Worm (Caenorhabditis elegans) whole organism, young adult: Measurements from ENCODE around the gene C54D10.4.

Experiments
- B0019.2 ChIP-seq: fragments of 200-800 bp; sonication (Bioruptor generic); conservative IDR thresholded peaks from 2 replicates; pipeline ENCODE4 v1.3.6; 2022; ENCODE audit warnings: missing genetic modification reagents, missing genetic modification characterization, missing compliant biosample characterization
- F49E8.2 ChIP-seq: sonication (generic microtip); optimal IDR thresholded peaks from 3 replicates; lab custom pipeline; 2017; ENCODE audit warnings: missing genetic modification characterization, mild to moderate bottlenecking, missing compliant biosample characterization, antibody characterized with exemption, moderate library complexity; ENCODE audit not compliant: insufficient read depth
- F57C9.4 ChIP-seq: sonication (generic microtip); optimal IDR thresholded peaks from 2 replicates; lab custom pipeline; 2017; ENCODE audit warnings: mild to moderate bottlenecking, missing genetic modification characterization, missing compliant biosample characterization
- akir-1 ChIP-seq: fragments of 200-800 bp; sonication (Bioruptor generic); optimal IDR thresholded peaks from 2 replicates; lab custom pipeline; 2018; ENCODE audit warnings: mild to moderate bottlenecking, missing genetic modification characterization, moderate library complexity, missing compliant biosample characterization
- aptf-3 ChIP-seq: fragments of 200-800 bp; sonication (Bioruptor generic); IDR thresholded peaks from 2 replicates; pipeline ENCODE4 v1.3.6; 2022; ENCODE audit warnings: missing genetic modification characterization, missing compliant biosample characterization
- him-1 ChIP-seq: sonication (generic microtip); optimal IDR thresholded peaks from 2 replicates; lab custom pipeline; 2016; ENCODE audit warnings: missing genotype, missing genetic modification reagents, missing genetic modification characterization, missing compliant biosample characterization
- hmg-20 ChIP-seq: fragments of 200-800 bp; sonication (Bioruptor generic); IDR thresholded peaks from 2 replicates; pipeline ENCODE4 v1.3.6; 2022; ENCODE audit warnings: missing genetic modification reagents, missing genetic modification characterization, missing compliant biosample characterization
- nfya-1 ChIP-seq: sonication (generic microtip); optimal IDR thresholded peaks from 2 replicates; lab custom pipeline; 2017; ENCODE audit warnings: antibody characterized with exemption, missing compliant biosample characterization, missing genetic modification characterization, borderline replicate concordance; ENCODE audit not compliant: insufficient read depth
- sea-2 ChIP-seq: fragments of 200-800 bp; sonication (Bioruptor generic); IDR thresholded peaks from 2 replicates; pipeline ENCODE4 v1.3.6; 2022; ENCODE audit warnings: missing genetic modification characterization, missing compliant biosample characterization
- snpc-3.4 ChIP-seq: sonication (generic microtip); optimal IDR thresholded peaks from 2 replicates; lab custom pipeline; 2017; ENCODE audit warnings: missing genetic modification characterization, mild to moderate bottlenecking, missing compliant biosample characterization, antibody characterized with exemption, moderate library complexity, missing genotype, missing genetic modification reagents
- tlf-1 ChIP-seq: fragments of 200-800 bp; sonication (Bioruptor generic); optimal IDR thresholded peaks from 2 replicates; lab custom pipeline; 2018; ENCODE audit warnings: mild to moderate bottlenecking, missing genetic modification characterization, missing compliant biosample characterization
- ztf-22 ChIP-seq: fragments of 200-800 bp; sonication (Bioruptor generic); optimal IDR thresholded peaks from 2 replicates; lab custom pipeline; 2018; ENCODE audit warnings: mild to moderate bottlenecking, missing genetic modification characterization, moderate library complexity, missing compliant biosample characterization
- ztf-26 ChIP-seq: sonication (generic microtip); optimal IDR thresholded peaks from 2 replicates; lab custom pipeline; 2017; ENCODE audit warnings: missing genetic modification characterization, missing compliant biosample characterization

ce11 chrV:12420843-12421242, at the start of gene C54D10.4:
- TF ChIP-seq ztf-26 (tag; lab: Kevin White, UChicago) (no peak), sea-2 (GFP tag; lab: Robert Waterston, UW) (no peak), hmg-20 (GFP tag; lab: Robert Waterston, UW) (no peak), nfya-1 (no peak), him-1 (tag; lab: Kevin White, UChicago) (no peak), akir-1 (GFP tag; lab: Kevin White, UChicago) (no peak), aptf-3 (GFP tag; lab: Robert Waterston, UW) (no peak), F49E8.2 (no peak), ztf-22 (GFP tag; lab: Kevin White, UChicago) (no peak), B0019.2 (GFP tag; lab: Robert Waterston, UW) (no peak), snpc-3.4 (tag; lab: Kevin White, UChicago) (no peak), F57C9.4 (tag; lab: Kevin White, UChicago) (no peak), tlf-1 (GFP tag; lab: Kevin White, UChicago) (no peak)
